Fruit fly (Drosophila melanogaster): ENCODE measurements around the gene Cse1.
A peak's percentile ranks its signal among the peaks of the same experiment; 100 is the strongest.

The Cse1 gene

dm6 chr2L:16791345-16791744 lies 33.7 kb downstream of the Cse1 start, which contains the start of gene CG17928 (continued):
- TF ChIP-seq Gsc (GFP tag; IDR thresholded peaks at IDR 0.05) = no peak
- 0 out of 2 replicates have a peak, but pooled peaks have one; percentile 13 for TF ChIP-seq hbn (GFP tag; IDR thresholded peaks at IDR 0.05; ENCODE audit: partially characterized antibody)
- peak; percentile 57 for TF ChIP-seq CG12769 (tag; optimal IDR thresholded peaks at IDR 0.05)
- TF ChIP-seq Abd-B (GFP tag; optimal IDR thresholded peaks at IDR 0.05) = no peak
- no peak for TF ChIP-seq dimm (GFP tag; IDR thresholded peaks at IDR 0.05)
- TF ChIP-seq Fer3 (tag; optimal IDR thresholded peaks at IDR 0.05) = no peak
- TF ChIP-seq salm (tag; optimal IDR thresholded peaks at IDR 0.05) = no peak
- TF ChIP-seq Bdp1 (GFP tag; optimal IDR thresholded peaks at IDR 0.05) = no peak
- no peak for TF ChIP-seq Dbx (GFP tag; IDR thresholded peaks at IDR 0.05)
- TF ChIP-seq pros (GFP tag; optimal IDR thresholded peaks at IDR 0.05) = no peak
- TF ChIP-seq Jarid2 (GFP tag; optimal IDR thresholded peaks at IDR 0.05) = peak; percentile 67
- TF ChIP-seq Aef1 (GFP tag; IDR thresholded peaks at IDR 0.05) = no peak
- TF ChIP-seq dm (GFP tag; optimal IDR thresholded peaks at IDR 0.05) = no peak
- TF ChIP-seq pzg (GFP tag; optimal IDR thresholded peaks at IDR 0.05) = no peak
- TF ChIP-seq Sin3A (optimal IDR thresholded peaks at IDR 0.05) = no peak
- no peak for TF ChIP-seq kni (GFP tag; optimal IDR thresholded peaks at IDR 0.05)
- no peak for TF ChIP-seq CG17568 (GFP tag; optimal IDR thresholded peaks at IDR 0.05)
- no peak for TF ChIP-seq slp2 (GFP tag; optimal IDR thresholded peaks at IDR 0.05)
- no peak for TF ChIP-seq CG4820 (GFP tag; optimal IDR thresholded peaks at IDR 0.05)
- TF ChIP-seq ato (GFP tag; IDR thresholded peaks at IDR 0.05; ENCODE audit: partially characterized antibody) = no peak
- no peak for TF ChIP-seq CG10979 (tag; optimal IDR thresholded peaks at IDR 0.05)
- TF ChIP-seq CG10431 (GFP tag; optimal IDR thresholded peaks at IDR 0.05) = no peak
- TF ChIP-seq chn (GFP tag; optimal IDR thresholded peaks at IDR 0.05) = no peak
- TF ChIP-seq NFAT (GFP tag; IDR thresholded peaks at IDR 0.05) = no peak
- no peak for TF ChIP-seq Dll (GFP tag; IDR thresholded peaks at IDR 0.05; ENCODE audit: partially characterized antibody)
- peak; percentile 77; the same call in 1 of the 4 replicates for TF ChIP-seq chinmo (GFP tag; IDR thresholded peaks at IDR 0.05; ENCODE audit: partially characterized antibody)
- TF ChIP-seq CG6683 (GFP tag; optimal IDR thresholded peaks at IDR 0.05) = no peak
- no peak for TF ChIP-seq CG32767 (GFP tag; IDR thresholded peaks at IDR 0.05)
- TF ChIP-seq CG14441 (GFP tag; IDR thresholded peaks at IDR 0.05) = no peak
- TF ChIP-seq sima (GFP tag; optimal IDR thresholded peaks at IDR 0.05) = no peak
- no peak for TF ChIP-seq pum (GFP tag; optimal IDR thresholded peaks at IDR 0.05)
- TF ChIP-seq ase (GFP tag; IDR thresholded peaks at IDR 0.05) = no peak
- peak; percentile 70 for TF ChIP-seq CG9437 (GFP tag; optimal IDR thresholded peaks at IDR 0.05)
- TF ChIP-seq pan (optimal IDR thresholded peaks at IDR 0.05) = no peak
- TF ChIP-seq pan (GFP tag; optimal IDR thresholded peaks at IDR 0.05 in 1 of 2, IDR thresholded peaks at IDR 0.05 in 1 of 2) = peak in 1 of 2 experiments; percentile 12
- TF ChIP-seq Myb (GFP tag; optimal IDR thresholded peaks at IDR 0.05) = no peak
- no peak for TF ChIP-seq sd (tag; optimal IDR thresholded peaks at IDR 0.05)
- no peak for TF ChIP-seq ems (GFP tag; optimal IDR thresholded peaks at IDR 0.05)
- peak; percentile 10 for TF ChIP-seq CG12155 (GFP tag; optimal IDR thresholded peaks at IDR 0.05)
- no peak for TF ChIP-seq CG6813 (GFP tag; optimal IDR thresholded peaks at IDR 0.05)
- TF ChIP-seq CG8388 (GFP tag; optimal IDR thresholded peaks at IDR 0.05) = no peak
- no peak for TF ChIP-seq CG11247 (GFP tag; IDR thresholded peaks at IDR 0.05)
- TF ChIP-seq CG8290 (GFP tag; optimal IDR thresholded peaks at IDR 0.05) = no peak
- peak in 1 of 2 experiments; percentile 45 for TF ChIP-seq CG8290 (tag; optimal IDR thresholded peaks at IDR 0.05)
- no peak for TF ChIP-seq pita (GFP tag; optimal IDR thresholded peaks at IDR 0.05)
- no peak for TF ChIP-seq vnd (GFP tag; IDR thresholded peaks at IDR 0.05; ENCODE audit: partially characterized antibody)
- no peak for TF ChIP-seq CG31388 (GFP tag; optimal IDR thresholded peaks at IDR 0.05)
- TF ChIP-seq aop (GFP tag; IDR thresholded peaks at IDR 0.05) = no peak
- no peak for TF ChIP-seq CG2129 (GFP tag; IDR thresholded peaks at IDR 0.05; ENCODE audit: partially characterized antibody)
- no peak for TF ChIP-seq jumu (GFP tag; optimal IDR thresholded peaks at IDR 0.05)
- TF ChIP-seq CG17186 (GFP tag; optimal IDR thresholded peaks at IDR 0.05) = no peak
- TF ChIP-seq CG3281 (GFP tag; optimal IDR thresholded peaks at IDR 0.05) = no peak
